Comparison of ENCODE assay signal across 3 worm cellular contexts in genomic region chrIV:3523419-3523818, ce11.
A peak's percentile ranks its signal among the peaks of the same experiment; 100 is the strongest.
TF ChIP-seq lines count a peak whose summit lies in the region.

No protein-coding gene starts in this region.

TF ChIP-seq in whole organism, L4 larva, 104 proteins besides CTCF, POLR2A, EP300 and RAD21:
- TF ChIP-seq ama-1 (optimal IDR thresholded peaks at IDR 0.05; lab: Kevin White, UChicago) = no peak
- TF ChIP-seq set-16 (GFP tag; IDR thresholded peaks at IDR 0.05; lab: Robert Waterston, UW) = peak; percentile 88

TF ChIP-seq in whole organism, early embryonic, 17 proteins besides CTCF, POLR2A, EP300 and RAD21:
- no peak for TF ChIP-seq hmbx-1 (tag; optimal IDR thresholded peaks at IDR 0.05; lab: Kevin White, UChicago)
- TF ChIP-seq ama-1 (optimal IDR thresholded peaks at IDR 0.05; lab: Kevin White, UChicago) = no peak
- 0 out of 2 replicates have a peak, but pooled peaks have one; percentile 29 for TF ChIP-seq scrt-1 (GFP tag; IDR thresholded peaks at IDR 0.05; lab: Robert Waterston, UW)
TF ChIP-seq in whole organism, early embryonic: peak in this region for 1.

TF ChIP-seq in whole organism, young adult, 124 proteins besides CTCF, POLR2A, EP300 and RAD21:
- TF ChIP-seq hmg-1.2 (GFP tag; IDR thresholded peaks at IDR 0.05; lab: Robert Waterston, UW) (no peak), egrh-3 (GFP tag; IDR thresholded peaks at IDR 0.05; lab: Robert Waterston, UW) (peak; percentile 68; the same call in 1 of the 2 replicates), zfh-2 (GFP tag; conservative IDR thresholded peaks at IDR 0.05; lab: Robert Waterston, UW) (peak; percentile 58), F49E8.2 (tag; optimal IDR thresholded peaks at IDR 0.05; lab: Kevin White, UChicago; ENCODE audit: insufficient read depth) (no peak), hlh-12 (tag; optimal IDR thresholded peaks at IDR 0.05; lab: Kevin White, UChicago) (no peak)
